Fruit fly (Drosophila melanogaster) whole organism, embryonic: ENCODE measurements around the gene CG11342.

Experiments used
- ATbp ChIP-seq: fragments of 200-800 bp; sonication (Bioruptor generic); optimal IDR thresholded peaks from 2 replicates; lab custom pipeline; 2017; ENCODE audit warnings: missing biosample characterization, mild to moderate bottlenecking, missing genetic modification characterization, missing genetic modification reagents
- Aef1 ChIP-seq: fragments of 200-800 bp; sonication (Bioruptor generic); IDR thresholded peaks from 3 replicates; pipeline ENCODE4 v1.3.6; 2022; ENCODE audit warnings: missing biosample characterization, missing genetic modification characterization
- Atf6 ChIP-seq: fragments of 200-800 bp; sonication (Bioruptor generic); IDR thresholded peaks from 2 replicates; pipeline ENCODE4 v1.3.6; 2022; ENCODE audit warnings: missing biosample characterization, missing genetic modification characterization
- BtbVII ChIP-seq: fragments of 200-800 bp; sonication (Bioruptor generic); optimal IDR thresholded peaks from 3 replicates; lab custom pipeline; 2017; ENCODE audit warnings: missing biosample characterization, mild to moderate bottlenecking, missing genetic modification characterization
- CG10147 ChIP-seq: fragments of 200-800 bp; sonication (Bioruptor generic); optimal IDR thresholded peaks from 2 replicates; lab custom pipeline; 2019; ENCODE audit warnings: missing biosample characterization, mild to moderate bottlenecking, missing genetic modification characterization, moderate library complexity
- CG11093 ChIP-seq: fragments of 200-800 bp; sonication (Bioruptor generic); IDR thresholded peaks from 3 replicates; pipeline ENCODE4 v1.3.6; 2022; ENCODE audit warnings: missing biosample characterization, missing genetic modification characterization
- CG11504 ChIP-seq: fragments of 200-800 bp; sonication (Bioruptor generic); optimal IDR thresholded peaks from 3 replicates; lab custom pipeline; 2019; ENCODE audit warnings: missing biosample characterization, mild to moderate bottlenecking, missing genetic modification characterization, moderate library complexity
- CG1647 ChIP-seq: fragments of 200-800 bp; sonication (Bioruptor generic); optimal IDR thresholded peaks from 3 replicates; lab custom pipeline; 2016; ENCODE audit warnings: missing biosample characterization, missing genetic modification characterization
- CG2199 ChIP-seq: fragments of 200-800 bp; sonication (Bioruptor generic); IDR thresholded peaks from 3 replicates; pipeline ENCODE4 v1.3.6; 2022; ENCODE audit warnings: missing biosample characterization, missing genetic modification characterization
- CG2875 ChIP-seq: fragments of 200-800 bp; sonication (Bioruptor generic); optimal IDR thresholded peaks from 2 replicates; lab custom pipeline; 2017; ENCODE audit warnings: missing biosample characterization, mild to moderate bottlenecking, missing genetic modification characterization, missing genetic modification reagents
- CG31224 ChIP-seq: fragments of 200-800 bp; sonication (Bioruptor generic); IDR thresholded peaks from 2 replicates; pipeline ENCODE4 v1.3.6; 2022; ENCODE audit warnings: missing biosample characterization, missing genetic modification characterization
- CG32532 ChIP-seq: fragments of 200-800 bp; sonication (Bioruptor generic); IDR thresholded peaks from 2 replicates; pipeline ENCODE4 v1.3.6; 2022; ENCODE audit warnings: missing biosample characterization, missing genetic modification characterization
- CG33213 ChIP-seq: fragments of 200-800 bp; sonication (Bioruptor generic); optimal IDR thresholded peaks from 3 replicates; lab custom pipeline; 2016; ENCODE audit warnings: missing biosample characterization, missing genetic modification characterization
- CG3407 ChIP-seq: fragments of 200-800 bp; sonication (Bioruptor generic); optimal IDR thresholded peaks from 2 replicates; lab custom pipeline; 2018; ENCODE audit warnings: missing biosample characterization, mild to moderate bottlenecking, missing genetic modification characterization
- CG34224 ChIP-seq: fragments of 200-800 bp; sonication (Bioruptor generic); IDR thresholded peaks from 3 replicates; pipeline ENCODE4 v1.3.6; 2022; ENCODE audit warnings: missing biosample characterization, missing genetic modification characterization; ENCODE audit not compliant: partially characterized antibody
- CG4282 ChIP-seq: fragments of 200-800 bp; sonication (Bioruptor generic); optimal IDR thresholded peaks from 2 replicates; lab custom pipeline; 2016; ENCODE audit warnings: missing biosample characterization, missing genetic modification characterization
- CG43689 ChIP-seq: fragments of 200-800 bp; sonication (Bioruptor generic); IDR thresholded peaks from 2 replicates; pipeline ENCODE4 v1.3.6; 2022; ENCODE audit warnings: missing biosample characterization, missing genetic modification characterization
- CG6689 ChIP-seq: fragments of 200-800 bp; sonication (Bioruptor generic); IDR thresholded peaks from 2 replicates; pipeline ENCODE4 v1.3.6; 2022; ENCODE audit warnings: missing biosample characterization, missing genetic modification characterization
- Dad ChIP-seq: fragments of 200-800 bp; sonication (Bioruptor generic); optimal IDR thresholded peaks from 3 replicates; lab custom pipeline; 2016; ENCODE audit warnings: missing biosample characterization, missing genetic modification characterization
- HLH54F ChIP-seq: fragments of 200-800 bp; sonication (Bioruptor generic); optimal IDR thresholded peaks from 3 replicates; lab custom pipeline; 2016; ENCODE audit warnings: missing biosample characterization, missing genetic modification characterization
- HmgD ChIP-seq: fragments of 200-800 bp; sonication (Bioruptor generic); optimal IDR thresholded peaks from 3 replicates; lab custom pipeline; 2016; ENCODE audit warnings: missing biosample characterization, missing genetic modification characterization
- Hr39 ChIP-seq: fragments of >200 bp; optimal IDR thresholded peaks from 2 replicates; lab custom pipeline; 2017
- Hr78 ChIP-seq, 2 experiments: fragments of 200-800 bp in 1 of 2; fragments of >200 bp in 1 of 2; sonication (Bioruptor generic) in 1 of 2; optimal IDR thresholded peaks; 2 replicates each; lab custom pipeline; 2017 to 2019; ENCODE audit warnings: missing biosample characterization in 2 of 2, missing genetic modification characterization in 2 of 2, mild to moderate bottlenecking in 1 of 2, moderate library complexity in 1 of 2
- Med ChIP-seq: fragments of 200-800 bp; sonication (Bioruptor generic); peaks from one replicate; lab custom pipeline; 2016; ENCODE audit warnings: missing biosample characterization, missing genetic modification characterization, mild to moderate bottlenecking, inconsistent platforms, moderate library complexity
- Opbp ChIP-seq: fragments of 200-800 bp; sonication (Bioruptor generic); IDR thresholded peaks from 3 replicates; pipeline ENCODE4 v1.3.6; 2022; ENCODE audit warnings: missing biosample characterization, missing genetic modification characterization; ENCODE audit not compliant: partially characterized antibody
- YL-1 ChIP-seq: fragments of 200-800 bp; sonication (Bioruptor generic); optimal IDR thresholded peaks from 3 replicates; lab custom pipeline; 2017; ENCODE audit warnings: missing biosample characterization, mild to moderate bottlenecking, missing genetic modification characterization
- bab2 ChIP-seq: fragments of 200-800 bp; sonication (Bioruptor generic); optimal IDR thresholded peaks from 2 replicates; lab custom pipeline; 2016; ENCODE audit warnings: missing biosample characterization, missing genetic modification characterization
- bcd ChIP-seq: fragments of 200-800 bp; sonication (Bioruptor generic); optimal IDR thresholded peaks from 2 replicates; lab custom pipeline; 2017; ENCODE audit warnings: missing biosample characterization, mild to moderate bottlenecking, missing genetic modification characterization
- caup ChIP-seq: fragments of 200-800 bp; sonication (Bioruptor generic); optimal IDR thresholded peaks from 3 replicates; lab custom pipeline; 2017; ENCODE audit warnings: missing biosample characterization, mild to moderate bottlenecking, missing genetic modification characterization, moderate library complexity; ENCODE audit not compliant: severe bottlenecking
- chinmo ChIP-seq: fragments of 200-800 bp; sonication (Bioruptor generic); IDR thresholded peaks from 4 replicates; pipeline ENCODE4 v1.3.6; 2022; ENCODE audit warnings: missing biosample characterization, missing genetic modification characterization; ENCODE audit not compliant: partially characterized antibody
- dan ChIP-seq: fragments of 200-800 bp; sonication (Bioruptor generic); IDR thresholded peaks from 2 replicates; pipeline ENCODE4 v1.3.6; 2022; ENCODE audit warnings: missing biosample characterization, missing genetic modification characterization
- dmrt99B ChIP-seq: fragments of 200-800 bp; sonication (Bioruptor generic); optimal IDR thresholded peaks from 2 replicates; lab custom pipeline; 2018; ENCODE audit warnings: missing biosample characterization, mild to moderate bottlenecking, missing genetic modification characterization, moderate library complexity
- fu2 ChIP-seq: fragments of 200-800 bp; sonication (Bioruptor generic); optimal IDR thresholded peaks from 2 replicates; lab custom pipeline; 2016; ENCODE audit warnings: missing biosample characterization, missing genetic modification characterization
- ham ChIP-seq: fragments of 200-800 bp; sonication (Bioruptor generic); IDR thresholded peaks from 2 replicates; pipeline ENCODE4 v1.3.6; 2022; ENCODE audit warnings: missing biosample characterization, missing genetic modification characterization
- inv ChIP-seq: fragments of 200-800 bp; sonication (Bioruptor generic); IDR thresholded peaks from 2 replicates; pipeline ENCODE4 v1.3.6; 2022; ENCODE audit warnings: missing biosample characterization, missing genetic modification characterization; ENCODE audit not compliant: partially characterized antibody
- lbe ChIP-seq: fragments of 200-800 bp; sonication (Bioruptor generic); optimal IDR thresholded peaks from 2 replicates; lab custom pipeline; 2016; ENCODE audit warnings: missing biosample characterization, mild to moderate bottlenecking, missing genetic modification characterization
- maf-S ChIP-seq: fragments of 200-800 bp; sonication (Bioruptor generic); optimal IDR thresholded peaks from 2 replicates; lab custom pipeline; 2016; ENCODE audit warnings: missing biosample characterization, missing genetic modification characterization
- mam ChIP-seq: fragments of 200-800 bp; sonication (Bioruptor generic); optimal IDR thresholded peaks from 3 replicates; lab custom pipeline; 2016; ENCODE audit warnings: missing biosample characterization, missing genetic modification characterization
- org-1 ChIP-seq: fragments of 200-800 bp; sonication (Bioruptor generic); optimal IDR thresholded peaks from 2 replicates; lab custom pipeline; 2017; ENCODE audit warnings: missing biosample characterization, missing genetic modification characterization
- peb ChIP-seq: fragments of 200-800 bp; sonication (Bioruptor generic); IDR thresholded peaks from 2 replicates; pipeline ENCODE4 v1.3.6; 2022; ENCODE audit warnings: missing biosample characterization, missing genetic modification characterization
- prd ChIP-seq, 3 experiments: fragments of >200 bp in 2 of 3; fragments of 200-800 bp in 1 of 3; sonication (Bioruptor generic) in 1 of 3; optimal IDR thresholded peaks in 2 of 3; IDR thresholded peaks in 1 of 3; 2 replicates in 2 of 3; 3 replicates in 1 of 3; pipeline versions ENCODE4 v1.3.6 to Lab custom; 2017 to 2022; ENCODE audit warnings: missing biosample characterization in 1 of 3, missing genetic modification characterization in 1 of 3
- psq ChIP-seq: fragments of 200-800 bp; sonication (Bioruptor generic); optimal IDR thresholded peaks from 2 replicates; lab custom pipeline; 2017; ENCODE audit warnings: missing biosample characterization, missing genetic modification characterization
- schlank ChIP-seq: fragments of 200-800 bp; sonication (Bioruptor generic); optimal IDR thresholded peaks from 2 replicates; lab custom pipeline; 2018; ENCODE audit warnings: missing biosample characterization, mild to moderate bottlenecking, missing genetic modification characterization
- so ChIP-seq: fragments of 200-800 bp; sonication (Bioruptor generic); IDR thresholded peaks from 3 replicates; pipeline ENCODE4 v1.3.6; 2022; ENCODE audit warnings: missing biosample characterization, missing genetic modification characterization
- tup ChIP-seq: fragments of 200-800 bp; sonication (Bioruptor generic); optimal IDR thresholded peaks from 2 replicates; lab custom pipeline; 2016; ENCODE audit warnings: missing biosample characterization, mild to moderate bottlenecking, missing genetic modification characterization, moderate library complexity
- twi ChIP-seq: fragments of 200-800 bp; optimal IDR thresholded peaks from 2 replicates; lab custom pipeline; 2019; ENCODE audit warnings: missing biosample characterization, mild to moderate bottlenecking, missing genetic modification characterization, moderate library complexity
- vvl ChIP-seq: fragments of 200-800 bp; sonication (Bioruptor generic); IDR thresholded peaks from 2 replicates; pipeline ENCODE4 v1.3.6; 2022; ENCODE audit warnings: missing biosample characterization, missing genetic modification characterization

The CG11342 gene

dm6 chr3L:4341078-4341477 lies 26.2 kb downstream of the CG11342 start (continued):
- peak in 1 of 2 experiments; percentile 58 for TF ChIP-seq Hr78 (GFP tag; optimal IDR thresholded peaks at IDR 0.05; lab: Kevin White, UChicago)

dm6 chr3L:4340227-4340626 lies 27.0 kb downstream of the CG11342 start:
- TF ChIP-seq CG11093 (GFP tag; lab: Robert Waterston, UW) (no peak), chinmo (GFP tag; lab: Robert Waterston, UW) (0 out of 4 replicates have a peak, but pooled peaks have one; percentile 26), YL-1 (no peak), schlank (tag; lab: Kevin White, UChicago) (no peak)
- TF ChIP-seq, all 482 proteins: peak for 1

- no peak for TF ChIP-seq CG10147 (GFP tag; lab: Kevin White, UChicago)
- no peak for TF ChIP-seq BtbVII (GFP tag; lab: Kevin White, UChicago)
- TF ChIP-seq CG34224 (GFP tag; lab: Robert Waterston, UW), result no peak
- no peak for TF ChIP-seq psq
- no peak for TF ChIP-seq Hr39
- TF ChIP-seq CG2875, result no peak
- TF ChIP-seq lbe (GFP tag; lab: Kevin White, UChicago), result no peak
- TF ChIP-seq Aef1 (GFP tag; lab: Robert Waterston, UW), result 0 out of 3 replicates have a peak, but pooled peaks have one; percentile 12
- TF ChIP-seq org-1, result no peak
- no peak for TF ChIP-seq prd (optimal IDR thresholded peaks at IDR 0.05; lab: Kevin White, UChicago)
- peak; percentile 64; the same call in 2 of the 3 replicates for TF ChIP-seq prd (GFP tag; IDR thresholded peaks at IDR 0.05; lab: Robert Waterston, UW)
- TF ChIP-seq CG2199 (GFP tag; lab: Robert Waterston, UW), result no peak
- TF ChIP-seq CG4282 (GFP tag; lab: Kevin White, UChicago), result no peak
- TF ChIP-seq CG11504 (tag; lab: Kevin White, UChicago), result peak; percentile 11
- TF ChIP-seq bcd, result no peak
- TF ChIP-seq dmrt99B (tag; lab: Kevin White, UChicago), result peak; percentile 0
- peak; percentile 14 for TF ChIP-seq Med (GFP tag; lab: Kevin White, UChicago)
- TF ChIP-seq Dad, result no peak
- TF ChIP-seq mam, result no peak
- TF ChIP-seq CG3407 (GFP tag; lab: Kevin White, UChicago), result no peak
- TF ChIP-seq fu2 (GFP tag; lab: Kevin White, UChicago), result no peak
- no peak for TF ChIP-seq Opbp (GFP tag; lab: Robert Waterston, UW)
- no peak for TF ChIP-seq caup (GFP tag; lab: Kevin White, UChicago)
- no peak for TF ChIP-seq CG32532
- TF ChIP-seq ATbp (GFP tag; lab: Kevin White, UChicago), result no peak
- no peak for TF ChIP-seq so (GFP tag; lab: Robert Waterston, UW)
- TF ChIP-seq ham (GFP tag; lab: Robert Waterston, UW), result no peak
- no peak for TF ChIP-seq tup (GFP tag; lab: Kevin White, UChicago)
- TF ChIP-seq CG33213 (GFP tag; lab: Kevin White, UChicago), result no peak
- peak; percentile 28; the same call in 1 of the 2 replicates for TF ChIP-seq CG6689 (GFP tag; lab: Robert Waterston, UW)
- TF ChIP-seq twi, result no peak
- no peak for TF ChIP-seq bab2 (GFP tag; lab: Kevin White, UChicago)
- TF ChIP-seq CG31224 (GFP tag; lab: Robert Waterston, UW), result no peak
- TF ChIP-seq vvl, result peak; percentile 32; the same call in 1 of the 2 replicates
- TF ChIP-seq peb (GFP tag; lab: Robert Waterston, UW), result no peak
- TF ChIP-seq Atf6, result no peak
- TF ChIP-seq CG43689, result no peak
- no peak for TF ChIP-seq HLH54F
- no peak for TF ChIP-seq HmgD (GFP tag; lab: Kevin White, UChicago)
- no peak for TF ChIP-seq maf-S (GFP tag; lab: Kevin White, UChicago)
- TF ChIP-seq CG1647, result no peak
- TF ChIP-seq inv (GFP tag; lab: Robert Waterston, UW), result no peak
- TF ChIP-seq dan (GFP tag; lab: Robert Waterston, UW), result no peak
Measured at dm6 chr3L:4339525-4339924, 27.7 kb downstream of the CG11342 start.
